Fruit fly (Drosophila melanogaster) whole organism, larva: Measurements from ENCODE around the gene CG13039.

Source experiments
- noc ChIP-seq: fragments of 200-800 bp; sonication (Bioruptor generic); optimal IDR thresholded peaks from 3 replicates; lab custom pipeline; 2019; ENCODE audit warnings: missing biosample characterization, mild to moderate bottlenecking, missing genetic modification characterization, moderate library complexity

Gene CG13039

dm6 chr3L:16285346-16285911 is 41.1 kb downstream of the CG13039 start, which contains the start of gene CG13047:
Gene CG13047 (minus strand): TSS chr3L:16285396.
- TF ChIP-seq noc (tag; lab: Kevin White, UChicago) = no peak

- no peak for TF ChIP-seq noc (tag; lab: Kevin White, UChicago)
These were observed 42.7 kb downstream of the CG13039 start, which contains the start of gene CG13048 for dm6 chr3L:16283821-16284220. Gene CG13048 (minus strand): TSS chr3L:16283921.

dm6 chr3L:16281880-16282556 is 44.5 kb downstream of the CG13039 start, which contains the start of gene CG13049:
Gene CG13049 (minus strand): TSS chr3L:16281930.
- no peak for TF ChIP-seq noc (tag; lab: Kevin White, UChicago)

DNA sequence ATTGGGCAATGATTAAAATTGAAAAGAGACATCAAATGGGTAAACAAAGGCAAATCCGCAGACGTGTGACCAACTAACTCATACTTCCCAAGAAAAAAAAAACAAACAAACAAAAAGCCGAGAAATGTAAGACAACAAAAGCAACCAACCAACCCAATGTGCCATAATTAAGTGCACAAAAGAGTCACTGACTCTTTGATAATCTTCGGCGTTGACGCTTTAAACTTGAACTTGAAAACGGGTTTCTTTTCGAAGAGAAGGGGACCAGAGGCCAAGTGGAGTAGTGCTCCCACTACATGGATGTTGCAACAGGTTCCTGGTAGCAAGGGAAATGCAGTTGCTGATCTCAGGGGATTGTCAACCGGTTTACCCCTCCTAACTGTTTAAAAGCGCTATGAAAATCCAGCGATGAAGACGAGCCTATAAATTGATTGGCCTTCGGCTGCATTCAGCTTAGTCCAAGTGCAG is 46.5 kb downstream of the CG13039 start, which contains the start of gene CG13064:
TSS of gene CG13064 (plus strand) at position 418 of the 468 bp plus-strand sequence.
- TF ChIP-seq noc (tag; lab: Kevin White, UChicago) = no peak

DNA sequence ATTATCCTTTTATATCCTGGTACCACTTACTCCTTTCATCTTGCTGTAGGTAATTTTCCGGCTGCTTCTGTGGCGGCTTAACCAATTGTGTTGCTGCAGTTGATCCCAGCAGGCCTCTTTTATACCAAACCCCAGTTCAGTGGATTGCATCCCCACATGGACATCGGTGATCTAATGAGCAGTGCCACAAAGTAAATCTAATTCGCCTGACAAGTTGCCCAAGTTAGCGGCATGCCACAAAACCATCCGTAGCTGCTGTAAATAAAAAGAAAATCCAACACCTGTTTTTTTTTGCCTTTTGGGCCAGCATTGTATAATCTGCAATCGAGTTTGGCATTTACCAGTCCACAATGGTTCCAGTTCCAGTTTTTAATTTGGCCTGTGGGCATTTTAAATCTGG is 47.4 kb downstream of the CG13039 start, which contains the start of gene CG13050:
TSS of gene CG13050 (minus strand) at position 101 of the 400 bp plus-strand sequence.
- no peak for TF ChIP-seq noc (tag; lab: Kevin White, UChicago)

DNA sequence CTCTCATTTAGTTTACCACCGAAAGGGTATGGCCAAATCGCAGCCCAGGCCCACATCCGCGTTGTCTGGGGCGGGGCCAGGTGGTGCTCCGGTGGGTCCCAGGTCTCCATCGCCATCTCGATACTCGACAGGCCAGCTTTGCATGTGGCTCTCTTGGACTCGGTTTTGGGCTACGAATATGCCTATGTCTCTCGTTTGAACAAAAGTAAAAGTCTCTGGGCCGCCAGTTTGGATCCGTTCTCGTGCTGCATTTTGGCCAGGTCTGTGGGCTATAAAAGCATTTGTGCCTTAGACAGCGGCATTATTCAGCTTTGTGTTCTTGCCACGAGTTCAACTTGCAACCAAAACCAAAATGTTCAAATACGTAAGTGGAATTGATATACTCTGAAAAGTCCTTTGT is 49.4 kb downstream of the CG13039 start, which contains the start of gene CG13065:
TSS of gene CG13065 (plus strand) at position 301 of the 400 bp plus-strand sequence.
- no peak for TF ChIP-seq noc (tag; lab: Kevin White, UChicago)
